Fruit fly (Drosophila melanogaster) whole organism, pupa: ENCODE measurements around the gene CG18649.

Source experiments
- CG10348 ChIP-seq: fragments of 200-800 bp; sonication (Bioruptor generic); IDR thresholded peaks from 2 replicates; pipeline ENCODE4 v1.3.6; 2022; ENCODE audit warnings: missing biosample characterization, missing genetic modification characterization
- CG12605 ChIP-seq: fragments of 200-800 bp; sonication (Bioruptor generic); IDR thresholded peaks from 2 replicates; pipeline ENCODE4 v1.3.6; 2022; ENCODE audit warnings: missing biosample characterization, missing genetic modification characterization
- CG13204 ChIP-seq: fragments of 200-800 bp; sonication (Bioruptor generic); optimal IDR thresholded peaks from 2 replicates; lab custom pipeline; 2018; ENCODE audit warnings: missing biosample characterization, mild to moderate bottlenecking, missing genetic modification characterization, moderate library complexity
- CG14655 ChIP-seq: fragments of 200-800 bp; sonication (Bioruptor generic); optimal IDR thresholded peaks from 3 replicates; lab custom pipeline; 2017; ENCODE audit warnings: mild to moderate bottlenecking, missing biosample characterization, missing genetic modification reagents, missing genetic modification characterization
- CG15710 ChIP-seq: fragments of 200-800 bp; sonication (Bioruptor generic); optimal IDR thresholded peaks from 2 replicates; lab custom pipeline; 2018; ENCODE audit warnings: missing biosample characterization, mild to moderate bottlenecking, missing genetic modification characterization, moderate library complexity
- CG17806 ChIP-seq: fragments of 200-800 bp; sonication (Bioruptor generic); optimal IDR thresholded peaks from 2 replicates; lab custom pipeline; 2018; ENCODE audit warnings: missing biosample characterization, mild to moderate bottlenecking, missing genetic modification characterization, moderate library complexity
- CG32121 ChIP-seq: fragments of 200-800 bp; sonication (Bioruptor generic); IDR thresholded peaks from 2 replicates; pipeline ENCODE4 v1.3.6; 2022; ENCODE audit warnings: missing biosample characterization, missing genetic modification characterization
- CG34367 ChIP-seq: fragments of 200-800 bp; sonication (Bioruptor generic); optimal IDR thresholded peaks from 2 replicates; lab custom pipeline; 2018; ENCODE audit warnings: missing biosample characterization, mild to moderate bottlenecking, missing genetic modification characterization
- CG4496 ChIP-seq: fragments of 200-800 bp; sonication (Bioruptor generic); IDR thresholded peaks from 3 replicates; pipeline ENCODE4 v1.3.6; 2022; ENCODE audit warnings: missing biosample characterization, missing genetic modification characterization
- CG8159 ChIP-seq: fragments of 200-800 bp; sonication (Bioruptor generic); optimal IDR thresholded peaks from 3 replicates; lab custom pipeline; 2018; ENCODE audit warnings: missing biosample characterization, mild to moderate bottlenecking, missing genetic modification characterization, moderate library complexity
- CG8301 ChIP-seq: fragments of 200-800 bp; sonication (Bioruptor generic); optimal IDR thresholded peaks from 2 replicates; lab custom pipeline; 2018; ENCODE audit warnings: missing biosample characterization, mild to moderate bottlenecking, missing genetic modification characterization
- CG9948 ChIP-seq: fragments of 200-800 bp; sonication (Bioruptor generic); optimal IDR thresholded peaks from 2 replicates; lab custom pipeline; 2018; ENCODE audit warnings: missing biosample characterization, mild to moderate bottlenecking, missing genetic modification characterization, moderate library complexity
- D1 ChIP-seq: fragments of 200-800 bp; sonication (Bioruptor generic); optimal IDR thresholded peaks from 2 replicates; lab custom pipeline; 2018; ENCODE audit warnings: missing biosample characterization, mild to moderate bottlenecking, missing genetic modification characterization, moderate library complexity
- EcR ChIP-seq: fragments of 200-800 bp; sonication (Bioruptor generic); optimal IDR thresholded peaks from 3 replicates; lab custom pipeline; 2019; ENCODE audit warnings: missing biosample characterization, missing genetic modification characterization, mild to moderate bottlenecking, moderate library complexity, missing genetic modification reagents
- Ets98B ChIP-seq: fragments of 200-800 bp; sonication (Bioruptor generic); IDR thresholded peaks from 2 replicates; pipeline ENCODE4 v1.3.6; 2022; ENCODE audit warnings: missing biosample characterization, missing genetic modification characterization
- Pif1A ChIP-seq: fragments of 200-800 bp; sonication (Bioruptor generic); optimal IDR thresholded peaks from 3 replicates; lab custom pipeline; 2016; ENCODE audit warnings: missing biosample characterization, missing genetic modification characterization
- Pif1B ChIP-seq: fragments of 200-800 bp; sonication (Bioruptor generic); optimal IDR thresholded peaks from 3 replicates; lab custom pipeline; 2016; ENCODE audit warnings: missing biosample characterization, missing genetic modification characterization
- Snoo ChIP-seq: fragments of 200-800 bp; sonication (Bioruptor generic); optimal IDR thresholded peaks from 3 replicates; lab custom pipeline; 2017; ENCODE audit warnings: missing biosample characterization, mild to moderate bottlenecking, missing genetic modification characterization, inconsistent platforms
- fd96Ca ChIP-seq: fragments of 200-800 bp; sonication (Bioruptor generic); IDR thresholded peaks from 3 replicates; pipeline ENCODE4 v1.3.6; 2022; ENCODE audit warnings: missing biosample characterization, missing genetic modification characterization
- gl ChIP-seq: fragments of 200-800 bp; sonication (Bioruptor generic); optimal IDR thresholded peaks from 2 replicates; lab custom pipeline; 2018; ENCODE audit warnings: missing biosample characterization, mild to moderate bottlenecking, missing genetic modification characterization
- rn ChIP-seq: fragments of 200-800 bp; sonication (Bioruptor generic); IDR thresholded peaks from 2 replicates; pipeline ENCODE4 v1.3.6; 2022; ENCODE audit warnings: missing biosample characterization, missing genetic modification characterization

CG18649 gene

DNA sequence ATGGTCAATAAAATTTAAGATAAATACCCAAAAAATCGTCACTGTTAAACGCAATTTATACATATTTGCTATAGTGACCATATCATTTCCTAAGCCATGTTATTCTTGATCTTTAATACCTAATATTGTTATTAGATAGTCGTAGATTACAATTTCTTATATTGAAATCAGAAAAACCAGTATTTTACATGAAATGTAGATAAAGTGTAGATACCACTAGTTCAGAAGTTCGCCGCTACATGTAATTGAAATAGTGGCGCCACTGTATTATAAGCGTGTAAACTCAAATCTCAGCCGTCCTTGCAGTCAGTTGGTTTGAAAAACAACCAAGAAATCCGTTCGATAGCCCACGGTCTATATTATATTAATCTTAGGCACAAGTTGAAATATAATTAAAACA lies 5.8 kb downstream of the CG18649 start:
- TF ChIP-seq CG8301 (tag; lab: Kevin White, UChicago) (no peak), CG15710 (tag; lab: Kevin White, UChicago) (no peak), CG14655 (GFP tag; lab: Kevin White, UChicago) (no peak), CG13204 (no peak), CG8159 (no peak), Pif1B (GFP tag; lab: Kevin White, UChicago) (no peak), EcR (GFP tag; lab: Kevin White, UChicago) (no peak), CG10348 (GFP tag; lab: Robert Waterston, UW) (no peak), fd96Ca (GFP tag; lab: Robert Waterston, UW) (no peak), gl (no peak)

DNA sequence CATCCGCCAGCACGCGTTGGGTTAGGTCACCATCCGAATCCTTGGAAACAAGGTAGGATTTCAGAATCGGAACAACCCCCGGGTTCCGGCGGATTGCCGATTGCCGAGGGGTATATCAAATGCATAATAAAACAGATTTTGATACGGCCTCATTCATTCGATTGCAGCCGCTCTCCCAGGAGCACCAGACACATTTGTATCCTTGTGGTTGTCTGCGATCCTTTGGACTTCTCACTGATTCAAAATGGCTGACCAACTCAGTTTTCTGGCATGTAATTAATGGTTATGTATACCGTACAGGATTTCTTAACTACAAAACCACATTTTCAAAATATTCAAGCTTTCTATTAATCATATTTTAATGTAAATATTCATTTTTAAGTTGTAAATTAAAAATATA lies 6.3 kb downstream of the CG18649 start:
- TF ChIP-seq CG12605 (no peak), CG10348 (GFP tag; lab: Robert Waterston, UW) (no peak), CG34367 (tag; lab: Kevin White, UChicago) (no peak), D1 (tag; lab: Kevin White, UChicago) (no peak), CG9948 (no peak), rn (GFP tag; lab: Robert Waterston, UW) (no peak), CG4496 (GFP tag; lab: Robert Waterston, UW) (no peak), Pif1A (GFP tag; lab: Kevin White, UChicago) (no peak), EcR (GFP tag; lab: Kevin White, UChicago) (no peak)
- TF ChIP-seq, all 21 proteins: peak for 0

DNA sequence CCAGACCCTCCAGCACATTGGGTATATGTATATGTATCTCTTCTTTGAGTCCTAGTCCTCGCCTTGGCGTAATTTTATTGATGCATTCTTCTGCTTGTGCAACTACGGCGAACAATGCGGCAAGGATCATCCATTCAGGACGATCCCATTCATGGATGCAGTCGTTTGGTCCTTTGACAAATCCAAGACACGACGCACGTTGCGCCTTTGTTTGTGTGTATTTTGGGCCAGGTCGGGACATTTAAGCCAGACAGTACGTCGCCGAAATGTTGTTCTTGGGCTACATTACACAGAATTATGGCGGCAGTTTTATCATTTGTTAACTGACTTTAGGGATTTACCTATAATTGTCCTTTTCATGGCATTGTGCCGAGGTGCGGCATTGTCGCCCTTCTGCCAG lies 8.8 kb downstream of the CG18649 start:
- TF ChIP-seq CG17806: no peak
- TF ChIP-seq CG32121 (GFP tag; lab: Robert Waterston, UW): no peak
- no peak for TF ChIP-seq CG34367 (tag; lab: Kevin White, UChicago)
- TF ChIP-seq CG15710 (tag; lab: Kevin White, UChicago): no peak
- no peak for TF ChIP-seq D1 (tag; lab: Kevin White, UChicago)
- no peak for TF ChIP-seq Pif1A (GFP tag; lab: Kevin White, UChicago)
- TF ChIP-seq CG9948: no peak
- no peak for TF ChIP-seq Ets98B (GFP tag; lab: Robert Waterston, UW)
- TF ChIP-seq Pif1B (GFP tag; lab: Kevin White, UChicago): no peak
- TF ChIP-seq fd96Ca (GFP tag; lab: Robert Waterston, UW): no peak
- TF ChIP-seq CG14655 (GFP tag; lab: Kevin White, UChicago): no peak
- TF ChIP-seq CG12605: no peak
- TF ChIP-seq CG8159: no peak
- TF ChIP-seq CG13204: no peak
- no peak for TF ChIP-seq CG8301 (tag; lab: Kevin White, UChicago)
- TF ChIP-seq CG4496 (GFP tag; lab: Robert Waterston, UW): no peak
- TF ChIP-seq EcR (GFP tag; lab: Kevin White, UChicago): no peak
- no peak for TF ChIP-seq rn (GFP tag; lab: Robert Waterston, UW)
- TF ChIP-seq gl: no peak
- TF ChIP-seq, all 21 proteins: peak for 0

DNA sequence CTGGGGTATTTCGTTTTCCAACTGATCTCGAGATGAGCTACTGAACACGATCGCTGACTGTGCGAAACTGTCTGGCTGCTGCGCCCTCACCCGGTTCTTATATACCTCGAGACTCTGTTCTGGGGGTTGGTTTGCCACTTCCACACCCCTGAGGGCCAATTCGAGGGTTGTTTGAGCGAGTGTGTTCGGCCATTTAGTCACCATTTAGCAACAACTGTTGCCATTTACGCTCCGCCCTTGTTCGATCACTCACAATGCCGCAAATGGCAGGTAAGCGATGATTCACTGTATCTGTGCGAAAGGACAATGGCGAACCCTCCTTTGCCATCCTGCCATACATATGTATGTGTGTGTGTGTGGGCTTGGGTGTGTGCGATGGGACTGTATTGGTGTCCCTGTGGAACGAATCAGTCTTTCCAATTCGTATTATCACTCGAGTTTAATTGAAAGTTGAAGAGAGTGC lies 10.0 kb downstream of the CG18649 start, which contains the start of gene ind:
Gene ind (minus strand): TSS at position 51 of the 463 bp plus-strand sequence.
- no peak for TF ChIP-seq CG12605
- no peak for TF ChIP-seq CG34367 (tag; lab: Kevin White, UChicago)
- TF ChIP-seq Pif1A (GFP tag; lab: Kevin White, UChicago): no peak
- no peak for TF ChIP-seq Snoo (tag; lab: Kevin White, UChicago)
- TF ChIP-seq CG8159: no peak
- no peak for TF ChIP-seq CG14655 (GFP tag; lab: Kevin White, UChicago)
- TF ChIP-seq CG10348 (GFP tag; lab: Robert Waterston, UW): no peak
- no peak for TF ChIP-seq CG32121 (GFP tag; lab: Robert Waterston, UW)
- TF ChIP-seq CG9948: no peak
- TF ChIP-seq CG13204: no peak
- no peak for TF ChIP-seq rn (GFP tag; lab: Robert Waterston, UW)
- no peak for TF ChIP-seq Pif1B (GFP tag; lab: Kevin White, UChicago)
- no peak for TF ChIP-seq fd96Ca (GFP tag; lab: Robert Waterston, UW)
- no peak for TF ChIP-seq D1 (tag; lab: Kevin White, UChicago)
- TF ChIP-seq gl: no peak
- no peak for TF ChIP-seq Ets98B (GFP tag; lab: Robert Waterston, UW)
- no peak for TF ChIP-seq CG17806
- TF ChIP-seq CG4496 (GFP tag; lab: Robert Waterston, UW): no peak
- no peak for TF ChIP-seq CG15710 (tag; lab: Kevin White, UChicago)

DNA sequence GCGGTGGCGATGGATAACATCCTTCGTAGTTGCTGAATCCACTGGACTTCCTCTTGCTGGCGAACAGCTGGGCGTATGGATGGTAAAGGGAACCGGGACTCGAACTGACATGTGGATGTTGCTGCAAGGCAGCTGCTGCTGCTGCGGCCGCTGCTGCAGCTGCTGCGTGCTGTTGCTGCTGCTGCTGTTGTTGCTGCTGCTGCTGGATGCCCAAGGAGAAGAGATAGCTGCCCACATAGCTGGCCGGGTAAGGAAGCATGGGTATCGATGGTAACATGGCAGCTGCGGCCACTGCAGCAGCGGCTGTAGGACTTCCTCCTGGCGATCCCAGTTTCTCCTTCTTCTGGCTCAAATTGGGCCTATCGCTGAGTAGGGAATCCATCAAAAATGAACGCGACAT lies 10.5 kb downstream of the CG18649 start:
- TF ChIP-seq Snoo (tag; lab: Kevin White, UChicago) (no peak), Pif1A (GFP tag; lab: Kevin White, UChicago) (no peak), CG9948 (no peak), rn (GFP tag; lab: Robert Waterston, UW) (no peak), CG12605 (no peak), CG14655 (GFP tag; lab: Kevin White, UChicago) (no peak), CG8159 (no peak), EcR (GFP tag; lab: Kevin White, UChicago) (no peak), CG4496 (GFP tag; lab: Robert Waterston, UW) (no peak)

DNA sequence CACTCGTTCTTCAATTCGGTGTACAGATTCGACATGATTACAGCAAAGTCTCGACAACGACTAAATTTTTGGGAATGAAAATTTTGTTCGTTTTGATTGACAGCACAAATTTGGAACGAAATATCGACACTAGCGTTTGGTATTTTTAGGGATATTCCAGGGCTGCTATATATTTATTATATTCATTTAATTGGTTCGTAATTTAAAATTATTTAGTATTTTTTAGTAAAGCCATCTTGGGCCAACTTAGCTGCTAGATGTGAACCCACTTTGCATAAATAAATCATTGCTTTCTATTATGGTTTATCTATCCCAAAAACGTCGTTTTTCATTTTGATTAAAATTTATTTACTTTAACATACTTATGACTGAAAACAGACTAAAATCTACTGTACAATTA lies 11.5 kb downstream of the CG18649 start, which contains the start of gene Rpn12R:
Gene Rpn12R (minus strand): TSS at position 101 of the 400 bp plus-strand sequence.
- TF ChIP-seq CG15710 (tag; lab: Kevin White, UChicago) (no peak), Pif1B (GFP tag; lab: Kevin White, UChicago) (no peak), CG14655 (GFP tag; lab: Kevin White, UChicago) (no peak), Ets98B (GFP tag; lab: Robert Waterston, UW) (no peak), Pif1A (GFP tag; lab: Kevin White, UChicago) (no peak), CG8159 (no peak), Snoo (tag; lab: Kevin White, UChicago) (no peak), EcR (GFP tag; lab: Kevin White, UChicago) (no peak), CG34367 (tag; lab: Kevin White, UChicago) (no peak), gl (no peak), CG17806 (no peak), fd96Ca (GFP tag; lab: Robert Waterston, UW) (no peak)
